Fruit fly (Drosophila melanogaster) whole organism, wandering third instar larva: ENCODE results near the gene Cep135.

ENCODE experiments used
- Abd-B ChIP-seq: fragments of >200 bp; optimal IDR thresholded peaks from 2 replicates; lab custom pipeline; 2017; ENCODE audit warnings: missing biosample characterization, missing genetic modification characterization
- CG32264 ChIP-seq: fragments of 200-800 bp; sonication (Bioruptor generic); optimal IDR thresholded peaks from 2 replicates; lab custom pipeline; 2016; ENCODE audit warnings: missing biosample characterization, missing genetic modification characterization
- CG9705 ChIP-seq: fragments of 200-800 bp; sonication (Bioruptor generic); optimal IDR thresholded peaks from 2 replicates; lab custom pipeline; 2018; ENCODE audit warnings: missing biosample characterization, mild to moderate bottlenecking, missing genetic modification characterization
- CrebA ChIP-seq: fragments of 200-800 bp; sonication (Bioruptor generic); optimal IDR thresholded peaks from 2 replicates; lab custom pipeline; 2016; ENCODE audit warnings: missing biosample characterization, mild to moderate bottlenecking, missing genetic modification characterization, borderline replicate concordance
- Dfd ChIP-seq: fragments of >200 bp; optimal IDR thresholded peaks from 2 replicates; lab custom pipeline; 2017; ENCODE audit warnings: missing biosample characterization, missing genetic modification characterization
- Dif ChIP-seq: fragments of 200-275, 200-300 bp; sonication (Bioruptor generic); optimal IDR thresholded peaks from 2 replicates; lab custom pipeline; 2018; ENCODE audit warnings: missing biosample characterization, missing genetic modification characterization; ENCODE audit not compliant: partially characterized antibody
- GATAd ChIP-seq: sonication (Bioruptor generic); optimal IDR thresholded peaks from 2 replicates; lab custom pipeline; 2016; ENCODE audit warnings: missing biosample characterization, missing genetic modification characterization
- HLH106 ChIP-seq: fragments of 200-800 bp; optimal IDR thresholded peaks from 3 replicates; lab custom pipeline; 2019; ENCODE audit warnings: missing biosample characterization, mild to moderate bottlenecking, missing genetic modification characterization, moderate library complexity
- Hnf4 ChIP-seq: fragments of 200-800 bp; sonication (Bioruptor generic); optimal IDR thresholded peaks from 2 replicates; lab custom pipeline; 2016; ENCODE audit warnings: missing biosample characterization, mild to moderate bottlenecking, missing genetic modification characterization
- Hr78 ChIP-seq: fragments of >200 bp; optimal IDR thresholded peaks from 2 replicates; lab custom pipeline; 2017; ENCODE audit warnings: missing biosample characterization, missing genetic modification characterization
- Hr83 ChIP-seq: fragments of 200-300 bp; sonication (Bioruptor generic); optimal IDR thresholded peaks from 2 replicates; lab custom pipeline; 2016; ENCODE audit warnings: missing biosample characterization, mild to moderate bottlenecking, missing genetic modification characterization, moderate library complexity; ENCODE audit not compliant: poor library complexity, severe bottlenecking
- Jra ChIP-seq: sonication (Bioruptor generic); optimal IDR thresholded peaks from 2 replicates; lab custom pipeline; 2016; ENCODE audit warnings: missing biosample characterization, missing genetic modification characterization
- Mio ChIP-seq: sonication (Bioruptor generic); optimal IDR thresholded peaks from 2 replicates; lab custom pipeline; 2016; ENCODE audit warnings: missing biosample characterization, missing genetic modification characterization
- Myc ChIP-seq: fragments of >200 bp; optimal IDR thresholded peaks from 2 replicates; lab custom pipeline; 2017
- OdsH ChIP-seq: fragments of 200-800 bp; sonication (Bioruptor generic); optimal IDR thresholded peaks from 2 replicates; lab custom pipeline; 2016; ENCODE audit warnings: missing biosample characterization, mild to moderate bottlenecking, missing genetic modification characterization
- Rel ChIP-seq, 2 experiments: fragments of 200-800 bp; sonication (Bioruptor generic) in 1 of 2; optimal IDR thresholded peaks; 2 replicates in 1 of 2; 3 replicates in 1 of 2; lab custom pipeline; 2016 to 2019; ENCODE audit warnings: mild to moderate bottlenecking in 2 of 2, missing biosample characterization in 2 of 2, missing genetic modification characterization in 2 of 2, moderate library complexity in 1 of 2
- Sp1 ChIP-seq: fragments of 200-800 bp; sonication (Bioruptor generic); optimal IDR thresholded peaks from 3 replicates; lab custom pipeline; 2019; ENCODE audit warnings: missing biosample characterization, mild to moderate bottlenecking, missing genetic modification characterization, moderate library complexity
- Vsx2 ChIP-seq: fragments of 200-300, 225-300 bp; sonication (Bioruptor generic); optimal IDR thresholded peaks from 2 replicates; lab custom pipeline; 2018; ENCODE audit warnings: missing biosample characterization, missing genetic modification characterization; ENCODE audit not compliant: partially characterized antibody
- br ChIP-seq: fragments of 200-800 bp; sonication (Bioruptor generic); optimal IDR thresholded peaks from 2 replicates; lab custom pipeline; 2016; ENCODE audit warnings: missing biosample characterization, missing genetic modification characterization
- brk ChIP-seq: fragments of 200-800 bp; sonication (Bioruptor generic); optimal IDR thresholded peaks from 2 replicates; lab custom pipeline; 2016; ENCODE audit warnings: missing biosample characterization, mild to moderate bottlenecking, missing genetic modification characterization
- dl ChIP-seq, 2 experiments: fragments of 175-275, 200-275 bp in 1 of 2; fragments of 200-275 bp in 1 of 2; sonication (Bioruptor generic); optimal IDR thresholded peaks; lab custom pipeline; 2018; ENCODE audit warnings: mild to moderate bottlenecking in 2 of 2, missing biosample characterization in 2 of 2, missing genetic modification characterization in 2 of 2, moderate library complexity in 2 of 2; ENCODE audit not compliant: partially characterized antibody in 2 of 2, insufficient read depth in 1 of 2
- dmrt93B ChIP-seq: fragments of 200-800 bp; sonication (Bioruptor generic); optimal IDR thresholded peaks from 2 replicates; lab custom pipeline; 2018; ENCODE audit warnings: missing biosample characterization, mild to moderate bottlenecking, missing genetic modification characterization
- dsf ChIP-seq: sonication (Bioruptor generic); optimal IDR thresholded peaks from 2 replicates; lab custom pipeline; 2016; ENCODE audit warnings: missing biosample characterization, missing genetic modification characterization, borderline replicate concordance
- ey ChIP-seq: fragments of 200-800 bp; sonication (Bioruptor generic); optimal IDR thresholded peaks from 2 replicates; lab custom pipeline; 2016; ENCODE audit warnings: missing biosample characterization, missing genetic modification characterization
- foxo ChIP-seq, 2 experiments: fragments of 200-800 bp; sonication (Bioruptor generic); optimal IDR thresholded peaks; 2 replicates in 1 of 2; 3 replicates in 1 of 2; lab custom pipeline; 2016 to 2017; ENCODE audit warnings: missing biosample characterization in 2 of 2, missing genetic modification characterization in 2 of 2
- fru ChIP-seq: fragments of 200-800 bp; sonication (Bioruptor generic); optimal IDR thresholded peaks from 3 replicates; lab custom pipeline; 2016; ENCODE audit warnings: missing biosample characterization, mild to moderate bottlenecking, missing genetic modification characterization
- h ChIP-seq: fragments of 200-800 bp; sonication (Bioruptor generic); optimal IDR thresholded peaks from 3 replicates; lab custom pipeline; 2016; ENCODE audit warnings: missing biosample characterization, mild to moderate bottlenecking, missing genetic modification characterization
- jim ChIP-seq: fragments of 175-275, 200-325 bp; sonication (Bioruptor generic); optimal IDR thresholded peaks from 2 replicates; lab custom pipeline; 2016; ENCODE audit warnings: missing biosample characterization, mild to moderate bottlenecking, missing genetic modification characterization
- lola ChIP-seq: fragments of >200 bp; optimal IDR thresholded peaks from 2 replicates; lab custom pipeline; 2017; ENCODE audit warnings: missing biosample characterization, missing genetic modification characterization
- pan ChIP-seq: fragments of >200 bp; optimal IDR thresholded peaks from 2 replicates; lab custom pipeline; 2017
- psq ChIP-seq: fragments of 200-800 bp; sonication (Bioruptor generic); optimal IDR thresholded peaks from 3 replicates; lab custom pipeline; 2017; ENCODE audit warnings: missing biosample characterization, mild to moderate bottlenecking, missing genetic modification characterization, moderate library complexity
- rgr ChIP-seq: fragments of 200-800 bp; sonication (Bioruptor generic); optimal IDR thresholded peaks from 3 replicates; lab custom pipeline; 2016; ENCODE audit warnings: missing biosample characterization, mild to moderate bottlenecking, missing genetic modification characterization
- sage ChIP-seq: fragments of 200-800 bp; sonication (Bioruptor generic); optimal IDR thresholded peaks from 2 replicates; lab custom pipeline; 2016; ENCODE audit warnings: missing biosample characterization, mild to moderate bottlenecking, missing genetic modification characterization
- sv ChIP-seq: fragments of 200-800 bp; sonication (Bioruptor generic); optimal IDR thresholded peaks from 3 replicates; lab custom pipeline; 2016; ENCODE audit warnings: missing biosample characterization, missing genetic modification characterization
- tai ChIP-seq: sonication (Bioruptor generic); optimal IDR thresholded peaks from 2 replicates; lab custom pipeline; 2016; ENCODE audit warnings: missing biosample characterization, missing genetic modification characterization
- usp ChIP-seq: fragments of >200 bp; optimal IDR thresholded peaks from 2 replicates; lab custom pipeline; 2017; ENCODE audit warnings: missing biosample characterization, missing genetic modification characterization
- woc ChIP-seq: sonication (Bioruptor generic); optimal IDR thresholded peaks from 2 replicates; lab custom pipeline; 2016; ENCODE audit warnings: missing biosample characterization, mild to moderate bottlenecking, missing genetic modification characterization

Cep135 gene

dm6 chr3L:15125077-15125652 lies 8.6 kb downstream of the Cep135 start, which contains the start of gene CG16959:
Gene CG16959, minus strand, starts transcription at chr3L:15125321.
- TF ChIP-seq woc (GFP tag; lab: Kevin White, UChicago) (peak; percentile 8), dsf (GFP tag; lab: Kevin White, UChicago) (no peak), OdsH (peak; percentile 17), Vsx2 (GFP tag; lab: Kevin White, UChicago) (no peak), psq (GFP tag; lab: Kevin White, UChicago) (peak; percentile 2), Dif (GFP tag; lab: Kevin White, UChicago) (peak; percentile 33), br (peak; percentile 9), dl (GFP tag; optimal IDR thresholded peaks at IDR 0.05; lab: Kevin White, UChicago; ENCODE audit: insufficient read depth in 1 of 2, partially characterized antibody in 2 of 2) (peak in 1 of 2 experiments; percentile 31)

dm6 chr3L:15125717-15126116 lies 9.2 kb downstream of the Cep135 start:
- no peak for TF ChIP-seq Hr83
- no peak for TF ChIP-seq HLH106 (tag; lab: Kevin White, UChicago)
- TF ChIP-seq lola (GFP tag; lab: Kevin White, UChicago) = no peak
- TF ChIP-seq usp = no peak
- no peak for TF ChIP-seq fru (GFP tag; lab: Kevin White, UChicago)
- TF ChIP-seq ey (GFP tag; lab: Kevin White, UChicago) = no peak
- no peak for TF ChIP-seq Sp1 (GFP tag; lab: Kevin White, UChicago)
- TF ChIP-seq br = no peak
- TF ChIP-seq CrebA (GFP tag; lab: Kevin White, UChicago) = no peak
- TF ChIP-seq Rel (GFP tag; optimal IDR thresholded peaks at IDR 0.05; lab: Kevin White, UChicago) = no peak
- no peak for TF ChIP-seq Rel (tag; optimal IDR thresholded peaks at IDR 0.05; lab: Kevin White, UChicago)
- TF ChIP-seq, all 38 proteins: peak for 0

dm6 chr3L:15131278-15131677 lies 14.7 kb downstream of the Cep135 start, which contains the start of gene CG13457:
Gene CG13457, minus strand, starts transcription at chr3L:15131378.
- TF ChIP-seq Mio = no peak
- TF ChIP-seq Sp1 (GFP tag; lab: Kevin White, UChicago) = no peak
- TF ChIP-seq sv (GFP tag; lab: Kevin White, UChicago) = no peak

dm6 chr3L:15136659-15137572 lies 20.4 kb downstream of the Cep135 start, which contains the start of gene CG12316:
Gene CG12316, minus strand, starts transcription at chr3L:15136934.
- TF ChIP-seq ey (GFP tag; lab: Kevin White, UChicago) = peak; percentile 95
- peak; percentile 86 for TF ChIP-seq sv (GFP tag; lab: Kevin White, UChicago)
- TF ChIP-seq Hr83 = peak; percentile 31
- TF ChIP-seq dl (GFP tag; optimal IDR thresholded peaks at IDR 0.05; lab: Kevin White, UChicago; ENCODE audit: insufficient read depth in 1 of 2, partially characterized antibody in 2 of 2) = no peak
- peak; percentile 72 for TF ChIP-seq GATAd
- peak; percentile 72 to 96 for TF ChIP-seq foxo (GFP tag; optimal IDR thresholded peaks at IDR 0.05; lab: Kevin White, UChicago)
- no peak for TF ChIP-seq brk (GFP tag; lab: Kevin White, UChicago)
- peak; percentile 89 for TF ChIP-seq woc (GFP tag; lab: Kevin White, UChicago)
- peak; percentile 91 for TF ChIP-seq OdsH
- peak; percentile 66 for TF ChIP-seq Mio
- peak; percentile 97 for TF ChIP-seq Sp1 (GFP tag; lab: Kevin White, UChicago)
- TF ChIP-seq Abd-B (GFP tag; lab: Kevin White, UChicago) = no peak
- peak; percentile 98 for TF ChIP-seq br
- no peak for TF ChIP-seq sage
- TF ChIP-seq tai (GFP tag; lab: Kevin White, UChicago) = no peak
- TF ChIP-seq Dif (GFP tag; lab: Kevin White, UChicago) = no peak
- no peak for TF ChIP-seq lola (GFP tag; lab: Kevin White, UChicago)
- TF ChIP-seq Hr78 (GFP tag; lab: Kevin White, UChicago) = no peak
- TF ChIP-seq rgr = peak; percentile 96
- TF ChIP-seq pan (lab: Kevin White, UChicago) = no peak
- TF ChIP-seq Jra (GFP tag; lab: Kevin White, UChicago) = no peak
- TF ChIP-seq CG32264 (GFP tag; lab: Kevin White, UChicago) = peak; percentile 93
- TF ChIP-seq Myc = no peak
- TF ChIP-seq fru (GFP tag; lab: Kevin White, UChicago) = peak; percentile 98
- peak; percentile 91 for TF ChIP-seq dmrt93B (GFP tag; lab: Kevin White, UChicago)
- TF ChIP-seq Rel (GFP tag; optimal IDR thresholded peaks at IDR 0.05; lab: Kevin White, UChicago) = peak; percentile 72
- peak; percentile 86 for TF ChIP-seq Rel (tag; optimal IDR thresholded peaks at IDR 0.05; lab: Kevin White, UChicago)
- peak; percentile 88 for TF ChIP-seq Hnf4 (GFP tag; lab: Kevin White, UChicago)
- no peak for TF ChIP-seq CrebA (GFP tag; lab: Kevin White, UChicago)
- TF ChIP-seq jim (GFP tag; lab: Kevin White, UChicago) = no peak
- TF ChIP-seq psq (GFP tag; lab: Kevin White, UChicago) = peak; percentile 90
- TF ChIP-seq h (GFP tag; lab: Kevin White, UChicago) = peak; percentile 97
- peak; percentile 96 for TF ChIP-seq CG9705 (GFP tag; lab: Kevin White, UChicago)
- peak; percentile 96 for TF ChIP-seq HLH106 (tag; lab: Kevin White, UChicago)
- TF ChIP-seq Dfd (GFP tag; lab: Kevin White, UChicago) = no peak
- peak; percentile 87 for TF ChIP-seq dsf (GFP tag; lab: Kevin White, UChicago)
